Fruit fly (Drosophila melanogaster) whole organism, prepupa: ENCODE measurements around the gene fzr.
A peak's percentile ranks its signal among the peaks of the same experiment; 100 is the strongest.

Experiments
- CG10669 ChIP-seq: fragments of 200-800 bp; sonication (Bioruptor generic); optimal IDR thresholded peaks from 3 replicates; lab custom pipeline; 2018; ENCODE audit warnings: missing biosample characterization, mild to moderate bottlenecking, missing genetic modification characterization, moderate library complexity
- CG11294 ChIP-seq: fragments of 200-800 bp; sonication (Bioruptor generic); IDR thresholded peaks from 2 replicates; pipeline ENCODE4 v1.3.6; 2022; ENCODE audit warnings: missing biosample characterization, missing genetic modification characterization
- CG11762 ChIP-seq: fragments of 200-800 bp; sonication (Bioruptor generic); optimal IDR thresholded peaks from 3 replicates; lab custom pipeline; 2016; ENCODE audit warnings: missing biosample characterization, missing genetic modification characterization; ENCODE audit not compliant: insufficient read depth
- CG11902 ChIP-seq: fragments of 200-800 bp; sonication (Bioruptor generic); optimal IDR thresholded peaks from 3 replicates; lab custom pipeline; 2016; ENCODE audit warnings: missing biosample characterization, missing genetic modification characterization
- CG15336 ChIP-seq: fragments of 200-800 bp; sonication (Bioruptor generic); IDR thresholded peaks from 2 replicates; pipeline ENCODE4 v1.3.6; 2022; ENCODE audit warnings: missing biosample characterization, missing genetic modification characterization
- CG31627 ChIP-seq: fragments of 200-800 bp; sonication (Bioruptor generic); optimal IDR thresholded peaks from 3 replicates; lab custom pipeline; 2016; ENCODE audit warnings: missing biosample characterization, missing genetic modification characterization
- CG32006 ChIP-seq: fragments of 200-800 bp; sonication (Bioruptor generic); optimal IDR thresholded peaks from 3 replicates; lab custom pipeline; 2017; ENCODE audit warnings: missing biosample characterization, mild to moderate bottlenecking, missing genetic modification characterization
- CG3919 ChIP-seq: fragments of 200-800 bp; sonication (Bioruptor generic); optimal IDR thresholded peaks from 3 replicates; lab custom pipeline; 2016; ENCODE audit warnings: missing biosample characterization, missing genetic modification characterization
- CG4318 ChIP-seq: fragments of 200-800 bp; sonication (Bioruptor generic); optimal IDR thresholded peaks from 3 replicates; lab custom pipeline; 2017; ENCODE audit warnings: missing biosample characterization, mild to moderate bottlenecking, missing genetic modification characterization
- CG6163 ChIP-seq: fragments of 200-800 bp; sonication (Bioruptor generic); IDR thresholded peaks from 3 replicates; pipeline ENCODE4 v1.3.6; 2022; ENCODE audit warnings: missing biosample characterization, missing genetic modification characterization
- CG6792 ChIP-seq: fragments of 200-800 bp; sonication (Bioruptor generic); optimal IDR thresholded peaks from 3 replicates; lab custom pipeline; 2016; ENCODE audit warnings: missing biosample characterization, missing genetic modification characterization
- CG6808 ChIP-seq: fragments of 200-800 bp; sonication (Bioruptor generic); optimal IDR thresholded peaks from 3 replicates; lab custom pipeline; 2017; ENCODE audit warnings: missing biosample characterization, missing genetic modification characterization, mild to moderate bottlenecking, moderate library complexity, missing genetic modification reagents
- CG6854 ChIP-seq: fragments of 200-800 bp; sonication (Bioruptor generic); optimal IDR thresholded peaks from 2 replicates; lab custom pipeline; 2017; ENCODE audit warnings: missing biosample characterization, mild to moderate bottlenecking, missing genetic modification characterization
- CG7368 ChIP-seq: fragments of 200-800 bp; sonication (Bioruptor generic); optimal IDR thresholded peaks from 3 replicates; lab custom pipeline; 2016; ENCODE audit warnings: missing biosample characterization, missing genetic modification characterization
- CG8119 ChIP-seq: fragments of 200-800 bp; sonication (Bioruptor generic); IDR thresholded peaks from 3 replicates; pipeline ENCODE4 v1.3.6; 2022; ENCODE audit warnings: missing biosample characterization, missing genetic modification characterization
- CG9139 ChIP-seq: fragments of 200-800 bp; sonication (Bioruptor generic); optimal IDR thresholded peaks from 3 replicates; lab custom pipeline; 2017; ENCODE audit warnings: missing biosample characterization, mild to moderate bottlenecking, missing genetic modification characterization
- Eip75B ChIP-seq: fragments of 200-800 bp; sonication (Bioruptor generic); optimal IDR thresholded peaks from 3 replicates; lab custom pipeline; 2016; ENCODE audit warnings: missing biosample characterization, missing genetic modification characterization
- Eip78C ChIP-seq: fragments of 200-800 bp; sonication (Bioruptor generic); peaks from one replicate; lab custom pipeline; 2016; ENCODE audit warnings: missing biosample characterization, missing genetic modification characterization
- Eip93F ChIP-seq: fragments of 200-800 bp; sonication (Bioruptor generic); optimal IDR thresholded peaks from 2 replicates; lab custom pipeline; 2016; ENCODE audit warnings: missing biosample characterization, mild to moderate bottlenecking, missing genetic modification characterization
- Ets96B ChIP-seq: fragments of 200-800 bp; optimal IDR thresholded peaks from 2 replicates; lab custom pipeline; 2019; ENCODE audit warnings: missing biosample characterization, mild to moderate bottlenecking, missing genetic modification characterization, moderate library complexity
- Gug ChIP-seq: fragments of 200-800 bp; sonication (Bioruptor generic); IDR thresholded peaks from 2 replicates; pipeline ENCODE4 v1.3.6; 2022; ENCODE audit warnings: missing biosample characterization, missing genetic modification characterization
- Hr38 ChIP-seq: sonication (Bioruptor generic); optimal IDR thresholded peaks from 2 replicates; lab custom pipeline; 2016; ENCODE audit warnings: missing biosample characterization, missing genetic modification characterization
- Hr39 ChIP-seq: fragments of 200-800 bp; sonication (Bioruptor generic); optimal IDR thresholded peaks from 2 replicates; lab custom pipeline; 2016; ENCODE audit warnings: missing biosample characterization, missing genetic modification characterization
- Lpt ChIP-seq: fragments of 200-800 bp; sonication (Bioruptor generic); optimal IDR thresholded peaks from 3 replicates; lab custom pipeline; 2016; ENCODE audit warnings: missing biosample characterization, missing genetic modification characterization
- OdsH ChIP-seq: fragments of 200-800 bp; sonication (Bioruptor generic); optimal IDR thresholded peaks from 3 replicates; lab custom pipeline; 2016; ENCODE audit warnings: missing biosample characterization, missing genetic modification characterization
- Smox ChIP-seq: fragments of 200-800 bp; sonication (Bioruptor generic); optimal IDR thresholded peaks from 3 replicates; lab custom pipeline; 2016; ENCODE audit warnings: missing biosample characterization, missing genetic modification characterization
- acj6 ChIP-seq: fragments of 200-800 bp; sonication (Bioruptor generic); optimal IDR thresholded peaks from 3 replicates; lab custom pipeline; 2016; ENCODE audit warnings: missing biosample characterization, missing genetic modification characterization
- esn ChIP-seq: fragments of 200-800 bp; sonication (Bioruptor generic); optimal IDR thresholded peaks from 2 replicates; lab custom pipeline; 2016; ENCODE audit warnings: missing biosample characterization, mild to moderate bottlenecking, missing genetic modification characterization, moderate library complexity
- fd59A ChIP-seq: fragments of 200-800 bp; sonication (Bioruptor generic); optimal IDR thresholded peaks from 2 replicates; lab custom pipeline; 2017; ENCODE audit warnings: missing biosample characterization, mild to moderate bottlenecking, missing genetic modification characterization, missing genetic modification reagents
- fkh ChIP-seq: fragments of 200-800 bp; sonication (Bioruptor generic); optimal IDR thresholded peaks from 3 replicates; lab custom pipeline; 2017; ENCODE audit warnings: missing biosample characterization, mild to moderate bottlenecking, missing genetic modification characterization, moderate library complexity
- lz ChIP-seq: fragments of 200-800 bp; sonication (Bioruptor generic); optimal IDR thresholded peaks from 3 replicates; lab custom pipeline; 2016; ENCODE audit warnings: missing biosample characterization, missing genetic modification characterization
- net ChIP-seq: fragments of 200-800 bp; sonication (Bioruptor generic); optimal IDR thresholded peaks from 3 replicates; lab custom pipeline; 2016; ENCODE audit warnings: missing biosample characterization, missing genetic modification characterization
- salr ChIP-seq, 2 experiments: fragments of 200-800 bp; sonication (Bioruptor generic); optimal IDR thresholded peaks; 3 replicates each; lab custom pipeline; 2016 to 2018; ENCODE audit warnings: missing biosample characterization in 2 of 2, missing genetic modification characterization in 2 of 2, mild to moderate bottlenecking in 1 of 2
- svp ChIP-seq: fragments of 200-800 bp; sonication (Bioruptor generic); peaks from one replicate; lab custom pipeline; 2016; ENCODE audit warnings: missing biosample characterization, missing genetic modification characterization
- vri ChIP-seq: fragments of 200-800 bp; sonication (Bioruptor generic); optimal IDR thresholded peaks from 3 replicates; lab custom pipeline; 2016; ENCODE audit warnings: missing biosample characterization, mild to moderate bottlenecking, missing genetic modification characterization

fzr gene

dm6 chrX:4643887-4644286 is 35.5 kb downstream of the fzr start, which contains the start of gene CG3081:
CG3081 (minus strand) TSS chrX:4643987.
- TF ChIP-seq acj6 (no peak), CG11294 (no peak), OdsH (GFP tag; lab: Kevin White, UChicago) (no peak), salr (GFP tag; optimal IDR thresholded peaks at IDR 0.05; lab: Kevin White, UChicago) (no peak), CG6163 (GFP tag; lab: Robert Waterston, UW) (no peak), svp (no peak), Eip75B (GFP tag; lab: Kevin White, UChicago) (no peak), Smox (GFP tag; lab: Kevin White, UChicago) (no peak), Ets96B (tag; lab: Kevin White, UChicago) (no peak), CG3919 (no peak), CG6808 (GFP tag; lab: Kevin White, UChicago) (no peak), CG4318 (GFP tag; lab: Kevin White, UChicago) (no peak), Hr38 (GFP tag; lab: Kevin White, UChicago) (no peak), net (GFP tag; lab: Kevin White, UChicago) (no peak), fd59A (GFP tag; lab: Kevin White, UChicago) (no peak)

- TF ChIP-seq CG9139 (no peak), CG6854 (GFP tag; lab: Kevin White, UChicago) (no peak), CG11294 (no peak), CG10669 (GFP tag; lab: Kevin White, UChicago) (no peak), CG6808 (GFP tag; lab: Kevin White, UChicago) (peak; percentile 46), Eip75B (GFP tag; lab: Kevin White, UChicago) (no peak), salr (GFP tag; optimal IDR thresholded peaks at IDR 0.05; lab: Kevin White, UChicago) (no peak), CG15336 (GFP tag; lab: Robert Waterston, UW) (no peak), CG31627 (GFP tag; lab: Kevin White, UChicago) (no peak), CG8119 (GFP tag; lab: Robert Waterston, UW) (no peak), CG6163 (GFP tag; lab: Robert Waterston, UW) (no peak), esn (GFP tag; lab: Kevin White, UChicago) (peak; percentile 15), Hr39 (no peak), Lpt (GFP tag; lab: Kevin White, UChicago) (no peak), CG6792 (GFP tag; lab: Kevin White, UChicago) (no peak), CG32006 (GFP tag; lab: Kevin White, UChicago) (no peak)
Observed at dm6 chrX:4635856-4636486, 43.4 kb downstream of the fzr start, which contains the start of the genes Alms1a and pon. Alms1a (minus strand) TSS chrX:4636004. pon (plus strand) TSS chrX:4636318.

DNA sequence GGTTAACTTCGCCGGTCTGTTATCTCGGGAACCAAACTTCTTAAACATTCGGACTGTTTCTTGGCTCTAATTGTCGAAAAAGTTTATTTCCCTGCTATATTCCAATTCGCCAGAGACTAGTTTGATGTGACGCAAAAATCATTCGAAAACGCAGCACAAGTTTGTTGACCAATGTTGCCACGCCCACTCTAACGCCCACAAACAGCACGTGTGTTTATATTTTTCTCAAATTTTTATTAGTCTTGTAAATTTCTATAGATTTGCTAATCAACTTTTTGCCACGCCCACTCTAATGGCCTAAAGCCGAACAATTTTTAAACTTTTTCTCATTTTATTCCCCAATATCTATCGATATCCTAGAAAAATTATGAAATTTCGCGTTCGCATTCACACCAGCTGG is 48.5 kb downstream of the fzr start, which contains the start of gene Alms1b:
Gene Alms1b, minus strand, starts transcription at position 101 of the 400 bp plus-strand sequence.
- TF ChIP-seq Gug (GFP tag; lab: Robert Waterston, UW) (no peak), fkh (GFP tag; lab: Kevin White, UChicago) (no peak), CG11902 (GFP tag; lab: Kevin White, UChicago) (no peak), CG11762 (no peak), lz (no peak), CG7368 (GFP tag; lab: Kevin White, UChicago) (no peak), vri (GFP tag; lab: Kevin White, UChicago) (no peak)

dm6 chrX:4627160-4627559 is 52.2 kb downstream of the fzr start:
- TF ChIP-seq Eip93F (GFP tag; lab: Kevin White, UChicago) (no peak), Eip78C (peak; percentile 40)
- TF ChIP-seq, all 60 proteins: peak for 1
